Fruit fly (Drosophila melanogaster): ENCODE results near the gene Wnt4.
A peak's percentile ranks its signal among the peaks of the same experiment; 100 is the strongest.

Wnt4 gene

DNA sequence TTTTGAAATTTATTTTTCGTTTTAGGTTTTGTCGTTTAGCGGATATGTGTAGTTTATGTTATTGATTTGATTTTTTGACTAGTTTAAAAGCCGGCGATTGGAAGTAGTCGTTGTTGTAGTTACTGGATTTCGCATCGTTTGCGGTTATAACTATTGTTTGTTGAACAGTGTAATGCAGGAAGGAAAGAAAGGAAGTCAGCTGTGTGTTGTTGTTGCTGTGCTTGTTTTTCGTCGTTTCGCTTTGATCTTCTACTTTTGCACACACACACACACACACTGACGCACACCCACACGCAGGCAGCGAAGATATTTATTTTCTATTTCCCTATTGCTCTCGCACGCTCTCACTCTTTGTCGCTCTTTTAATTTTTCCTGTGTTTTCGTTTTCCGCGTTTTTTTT, 57.8 kb downstream of the Wnt4 start (continued):
- no peak for TF ChIP-seq tio (GFP tag; optimal IDR thresholded peaks at IDR 0.05)
- no peak for TF ChIP-seq CG42726 (GFP tag; IDR thresholded peaks at IDR 0.05; ENCODE audit: partially characterized antibody)
- TF ChIP-seq bsh (GFP tag; optimal IDR thresholded peaks at IDR 0.05) = no peak
- peak; percentile 1 for TF ChIP-seq CG1603 (tag; optimal IDR thresholded peaks at IDR 0.05)
- no peak for TF ChIP-seq CG9609 (GFP tag; optimal IDR thresholded peaks at IDR 0.05)
- no peak for TF ChIP-seq CG17359 (tag; optimal IDR thresholded peaks at IDR 0.05)
- no peak for TF ChIP-seq Sox100B (GFP tag; optimal IDR thresholded peaks at IDR 0.05)
- no peak for TF ChIP-seq CG4707 (GFP tag; optimal IDR thresholded peaks at IDR 0.05)
- peak in 1 of 2 experiments; percentile 58 for TF ChIP-seq eve (GFP tag; optimal IDR thresholded peaks at IDR 0.05)
- TF ChIP-seq Eip74EF (GFP tag; optimal IDR thresholded peaks at IDR 0.05) = no peak
- TF ChIP-seq Lim3 (GFP tag; IDR thresholded peaks at IDR 0.05) = no peak
- no peak for TF ChIP-seq CG2129 (GFP tag; IDR thresholded peaks at IDR 0.05; ENCODE audit: partially characterized antibody)
- no peak for TF ChIP-seq gcm2 (GFP tag; optimal IDR thresholded peaks at IDR 0.05)
- no peak for TF ChIP-seq CG6813 (GFP tag; optimal IDR thresholded peaks at IDR 0.05)
- no peak for TF ChIP-seq CG2116 (GFP tag; optimal IDR thresholded peaks at IDR 0.05)
- no peak for TF ChIP-seq HmgD (GFP tag; optimal IDR thresholded peaks at IDR 0.05)
- 0 out of 3 replicates have a peak, but pooled peaks have one; percentile 11 for TF ChIP-seq mld (GFP tag; IDR thresholded peaks at IDR 0.05; ENCODE audit: partially characterized antibody)
- peak; percentile 60 for TF ChIP-seq zf30C (GFP tag; optimal IDR thresholded peaks at IDR 0.05)
- TF ChIP-seq CG11560 (tag; IDR thresholded peaks at IDR 0.05) = no peak
- TF ChIP-seq sr (GFP tag; IDR thresholded peaks at IDR 0.05) = peak; percentile 46; the same call in 1 of the 3 replicates
- TF ChIP-seq CG17612 (GFP tag; IDR thresholded peaks at IDR 0.05) = no peak
- TF ChIP-seq yki (optimal IDR thresholded peaks at IDR 0.05) = no peak

DNA sequence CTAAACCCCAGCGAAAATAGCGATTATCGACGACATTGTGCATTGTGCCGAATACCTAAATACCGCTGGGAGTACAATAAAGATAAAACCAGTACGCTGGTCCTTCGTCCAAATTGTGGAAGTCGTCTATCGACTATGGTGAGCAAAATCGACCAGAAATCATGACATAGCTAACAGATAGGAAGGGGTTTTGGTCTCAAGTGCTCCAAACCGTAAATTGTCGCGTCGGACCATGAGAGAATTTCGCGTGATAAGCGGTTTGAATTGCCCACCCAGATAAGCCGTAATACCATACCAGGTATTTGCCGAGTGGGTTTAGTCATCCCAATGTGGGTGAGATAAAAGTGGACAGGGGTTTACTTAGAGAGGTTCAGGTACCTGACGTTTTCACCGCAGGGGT, 59.0 kb downstream of the Wnt4 start:
- TF ChIP-seq gro (GFP tag; optimal IDR thresholded peaks at IDR 0.05) = no peak
- no peak for TF ChIP-seq CG8290 (GFP tag; optimal IDR thresholded peaks at IDR 0.05)
- TF ChIP-seq CG8290 (tag; optimal IDR thresholded peaks at IDR 0.05) = peak in 1 of 2 experiments; percentile 21
- TF ChIP-seq sug (tag; optimal IDR thresholded peaks at IDR 0.05) = peak; percentile 98
- TF ChIP-seq H15 (GFP tag; IDR thresholded peaks at IDR 0.05) = no peak
- no peak for TF ChIP-seq Taf1 (GFP tag; IDR thresholded peaks at IDR 0.05)
- no peak for TF ChIP-seq CTCF (GFP tag; optimal IDR thresholded peaks at IDR 0.05)
- TF ChIP-seq nom (GFP tag; optimal IDR thresholded peaks at IDR 0.05) = no peak
- TF ChIP-seq CG2202 (tag; optimal IDR thresholded peaks at IDR 0.05) = no peak
- no peak for TF ChIP-seq fd64A (GFP tag; optimal IDR thresholded peaks at IDR 0.05)
- TF ChIP-seq CG13624 (GFP tag; optimal IDR thresholded peaks at IDR 0.05) = no peak
- no peak for TF ChIP-seq crc (GFP tag; optimal IDR thresholded peaks at IDR 0.05)
- TF ChIP-seq ci (GFP tag; IDR thresholded peaks at IDR 0.05) = no peak
- TF ChIP-seq CG7745 (tag; optimal IDR thresholded peaks at IDR 0.05) = no peak
- TF ChIP-seq dysf (GFP tag; IDR thresholded peaks at IDR 0.05) = no peak
- no peak for TF ChIP-seq Lhr (GFP tag; optimal IDR thresholded peaks at IDR 0.05)
- TF ChIP-seq CG15514 (GFP tag; optimal IDR thresholded peaks at IDR 0.05) = no peak
- TF ChIP-seq prd (optimal IDR thresholded peaks at IDR 0.05) = no peak
- TF ChIP-seq prd (GFP tag; IDR thresholded peaks at IDR 0.05) = no peak
- TF ChIP-seq Nf-YC (tag; optimal IDR thresholded peaks at IDR 0.05) = no peak
- no peak for TF ChIP-seq CG31224 (GFP tag; IDR thresholded peaks at IDR 0.05)
- TF ChIP-seq CG2712 (tag; optimal IDR thresholded peaks at IDR 0.05) = no peak
- no peak for TF ChIP-seq CG2120 (GFP tag; optimal IDR thresholded peaks at IDR 0.05)
- TF ChIP-seq sna (GFP tag; IDR thresholded peaks at IDR 0.05; ENCODE audit: partially characterized antibody) = no peak
- peak; percentile 25 for TF ChIP-seq cad (GFP tag; optimal IDR thresholded peaks at IDR 0.05)
- no peak for TF ChIP-seq Camta (GFP tag; optimal IDR thresholded peaks at IDR 0.05)
- no peak for TF ChIP-seq Ptx1 (GFP tag; IDR thresholded peaks at IDR 0.05)
- peak; percentile 1 for TF ChIP-seq CG2678 (tag; optimal IDR thresholded peaks at IDR 0.05)
- peak; percentile 52 for TF ChIP-seq Med (GFP tag)
- TF ChIP-seq crp (GFP tag; optimal IDR thresholded peaks at IDR 0.05) = no peak
- no peak for TF ChIP-seq CG11695 (GFP tag; IDR thresholded peaks at IDR 0.05)

Data from whole organism, embryonic.